Worm (Caenorhabditis elegans) whole organism, L4 larva: ENCODE results near the gene Y51A2D.13.

Experiments
- F10B5.3 ChIP-seq: sonication (generic microtip); optimal IDR thresholded peaks from 2 replicates; lab custom pipeline; 2016; ENCODE audit warnings: mild to moderate bottlenecking, missing genetic modification characterization, missing compliant biosample characterization
- F26F4.8 ChIP-seq: fragments of 200-800 bp; sonication (Bioruptor generic); conservative IDR thresholded peaks from 2 replicates; pipeline ENCODE4 v1.3.6; 2022; ENCODE audit warnings: missing genetic modification characterization, missing compliant biosample characterization
- Y5F2A.4 ChIP-seq: fragments of 200-800 bp; sonication (Bioruptor generic); optimal IDR thresholded peaks from 2 replicates; lab custom pipeline; 2018; ENCODE audit warnings: mild to moderate bottlenecking, missing genetic modification characterization, missing compliant biosample characterization
- attf-4 ChIP-seq: sonication (generic microtip); optimal IDR thresholded peaks from 3 replicates; lab custom pipeline; 2017; ENCODE audit warnings: missing biosample characterization, missing genetic modification characterization
- ceh-20 ChIP-seq: fragments of 200-800 bp; sonication (Bioruptor generic); IDR thresholded peaks from 2 replicates; pipeline ENCODE4 v1.3.6; 2022; ENCODE audit warnings: missing genetic modification reagents, missing genetic modification characterization, missing compliant biosample characterization
- ceh-28 ChIP-seq: fragments of 150-350 bp; optimal IDR thresholded peaks from 2 replicates; lab custom pipeline; 2014; ENCODE audit warnings: missing biosample characterization, missing genetic modification reagents, missing genetic modification characterization
- ceh-32 ChIP-seq: sonication (generic microtip); optimal IDR thresholded peaks from 2 replicates; lab custom pipeline; 2016; ENCODE audit warnings: mild to moderate bottlenecking, missing genetic modification characterization, missing compliant biosample characterization; ENCODE audit not compliant: poor library complexity
- daf-16 ChIP-seq, 3 experiments: sonication (generic microtip); optimal IDR thresholded peaks; 2 replicates each; lab custom pipeline; 2016 to 2017; ENCODE audit warnings: missing genetic modification characterization in 3 of 3, missing genetic modification reagents in 3 of 3, mild to moderate bottlenecking in 2 of 3, missing compliant biosample characterization in 2 of 3, missing biosample characterization in 1 of 3, moderate library complexity in 1 of 3
- dmd-6 ChIP-seq: fragments of 200-800 bp; sonication (Bioruptor generic); IDR thresholded peaks from 2 replicates; pipeline ENCODE4 v1.3.6; 2022; ENCODE audit warnings: missing genetic modification reagents, missing genetic modification characterization, missing compliant biosample characterization
- dmd-9 ChIP-seq: fragments of 200-800 bp; sonication (Bioruptor generic); IDR thresholded peaks from 2 replicates; pipeline ENCODE4 v1.3.6; 2022; ENCODE audit warnings: missing genetic modification reagents, missing genetic modification characterization, missing compliant biosample characterization
- egl-27 ChIP-seq: sonication (generic microtip); optimal IDR thresholded peaks from 3 replicates; lab custom pipeline; 2017; ENCODE audit warnings: missing biosample characterization, missing genetic modification reagents, missing genetic modification characterization
- fos-1 ChIP-seq: fragments of 150-350 bp; optimal IDR thresholded peaks from 2 replicates; lab custom pipeline; 2014; ENCODE audit warnings: missing biosample characterization, missing genetic modification characterization
- hlh-30 ChIP-seq: sonication (generic microtip); optimal IDR thresholded peaks from 2 replicates; lab custom pipeline; 2017; ENCODE audit warnings: antibody characterized with exemption, mild to moderate bottlenecking, missing genetic modification characterization, missing compliant biosample characterization; ENCODE audit not compliant: insufficient read depth
- jun-1 ChIP-seq: fragments of 150-350 bp; optimal IDR thresholded peaks from 2 replicates; lab custom pipeline; 2014; ENCODE audit warnings: missing biosample characterization, missing genetic modification reagents, missing genetic modification characterization
- lin-13 ChIP-seq: fragments of 150-350 bp; optimal IDR thresholded peaks from 2 replicates; lab custom pipeline; 2014; ENCODE audit warnings: missing biosample characterization, missing genetic modification reagents, missing genetic modification characterization
- lir-3 ChIP-seq: sonication (generic microtip); optimal IDR thresholded peaks from 2 replicates; lab custom pipeline; 2016; ENCODE audit warnings: mild to moderate bottlenecking, missing genetic modification characterization, missing compliant biosample characterization
- lsy-2 ChIP-seq, 2 experiments: fragments of 150-350 bp in 1 of 2; sonication (generic microtip) in 1 of 2; optimal IDR thresholded peaks; 2 replicates each; lab custom pipeline; 2014 to 2017; ENCODE audit warnings: missing biosample characterization in 2 of 2, missing genetic modification characterization in 2 of 2
- madf-5 ChIP-seq, 2 experiments: fragments of 200-800 bp; sonication (Bioruptor generic); IDR thresholded peaks; 2 replicates each; pipeline ENCODE4 v1.3.6; 2022; ENCODE audit warnings: missing compliant biosample characterization in 2 of 2, missing genetic modification characterization in 2 of 2
- mdl-1 ChIP-seq, 2 experiments: fragments of 150-350 bp in 1 of 2; sonication (generic microtip) in 1 of 2; optimal IDR thresholded peaks; 2 replicates each; lab custom pipeline; 2014 to 2017; ENCODE audit warnings: missing biosample characterization in 2 of 2, missing genetic modification characterization in 2 of 2
- mep-1 ChIP-seq: fragments of 150-350 bp; sonication (generic microtip); optimal IDR thresholded peaks from 3 replicates; lab custom pipeline; 2014; ENCODE audit warnings: missing biosample characterization, missing genetic modification characterization
- mxl-2 ChIP-seq: fragments of 200-800 bp; sonication (Bioruptor generic); conservative IDR thresholded peaks from 2 replicates; pipeline ENCODE4 v1.3.6; 2022; ENCODE audit warnings: missing genetic modification reagents, missing genetic modification characterization, missing compliant biosample characterization
- nhr-11 ChIP-seq: fragments of 150-350 bp; optimal IDR thresholded peaks from 2 replicates; lab custom pipeline; 2014; ENCODE audit warnings: missing biosample characterization, missing genetic modification characterization
- nhr-111 ChIP-seq: fragments of 200-800 bp; sonication (Bioruptor generic); optimal IDR thresholded peaks from 2 replicates; lab custom pipeline; 2018; ENCODE audit warnings: mild to moderate bottlenecking, missing genetic modification characterization, missing compliant biosample characterization
- nhr-237 ChIP-seq: sonication (generic microtip); optimal IDR thresholded peaks from 2 replicates; lab custom pipeline; 2017; ENCODE audit warnings: missing biosample characterization, missing genetic modification characterization
- nhr-28 ChIP-seq: fragments of 150-350 bp; optimal IDR thresholded peaks from 2 replicates; lab custom pipeline; 2014; ENCODE audit warnings: missing biosample characterization, missing genetic modification characterization
- nhr-76 ChIP-seq: fragments of 150-350 bp; optimal IDR thresholded peaks from 2 replicates; lab custom pipeline; 2014; ENCODE audit warnings: missing biosample characterization, missing genetic modification characterization
- php-3 ChIP-seq: fragments of 200-800 bp; sonication (Bioruptor generic); IDR thresholded peaks from 2 replicates; pipeline ENCODE4 v1.3.6; 2022; ENCODE audit warnings: missing genetic modification reagents, missing genetic modification characterization, missing compliant biosample characterization
- rbr-2 ChIP-seq: sonication (generic microtip); optimal IDR thresholded peaks from 2 replicates; lab custom pipeline; 2016; ENCODE audit warnings: missing genotype, missing genetic modification characterization, missing compliant biosample characterization
- set-16 ChIP-seq: fragments of 200-800 bp; sonication (Bioruptor generic); IDR thresholded peaks from 2 replicates; pipeline ENCODE4 v1.3.6; 2022; ENCODE audit warnings: missing genetic modification reagents, missing genetic modification characterization, missing compliant biosample characterization
- skn-1 ChIP-seq: fragments of 150-350 bp; optimal IDR thresholded peaks from 2 replicates; lab custom pipeline; 2014; ENCODE audit warnings: missing biosample characterization, missing genetic modification characterization
- tag-97 ChIP-seq: fragments of 200-800 bp; sonication (Bioruptor generic); IDR thresholded peaks from 2 replicates; pipeline ENCODE4 v1.3.6; 2022; ENCODE audit warnings: missing genetic modification characterization, missing compliant biosample characterization
- unc-130 ChIP-seq: sonication (generic microtip); optimal IDR thresholded peaks from 2 replicates; lab custom pipeline; 2016; ENCODE audit warnings: missing genetic modification reagents, missing genetic modification characterization, missing compliant biosample characterization
- zfp-2 ChIP-seq: sonication (generic microtip); optimal IDR thresholded peaks from 2 replicates; lab custom pipeline; 2016; ENCODE audit warnings: mild to moderate bottlenecking, missing genetic modification characterization, missing compliant biosample characterization
- zfp-3 ChIP-seq: fragments of 200-800 bp; sonication (Bioruptor generic); conservative IDR thresholded peaks from 2 replicates; pipeline ENCODE4 v1.3.6; 2022; ENCODE audit warnings: missing genetic modification reagents, missing genetic modification characterization, missing compliant biosample characterization
- ztf-7 ChIP-seq: fragments of 150-350 bp; optimal IDR thresholded peaks from 2 replicates; lab custom pipeline; 2014; ENCODE audit warnings: missing biosample characterization, missing genetic modification characterization

The Y51A2D.13 gene

DNA sequence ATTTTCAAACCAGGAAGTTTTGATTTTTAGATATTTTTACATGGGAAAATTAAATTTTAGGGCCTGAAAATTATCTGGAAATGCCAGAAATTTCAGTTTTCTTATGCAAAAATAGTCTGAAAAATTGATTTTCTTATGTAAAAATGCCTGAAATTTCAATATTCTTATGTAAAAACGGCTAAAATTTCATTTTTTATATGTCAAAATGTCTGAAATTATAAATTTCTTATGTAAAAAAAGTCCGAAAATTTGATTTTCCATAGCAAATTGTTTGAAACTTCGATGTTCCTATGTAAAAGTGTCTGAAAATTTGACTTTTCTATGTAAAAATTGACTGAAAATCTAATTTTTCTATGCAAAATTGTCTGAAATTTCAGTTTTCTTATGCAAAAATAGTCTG is at the start of gene Y51A2D.13:
Y51A2D.13 (minus strand) TSS at position 101 of the 400 bp plus-strand sequence.
- TF ChIP-seq dmd-9 (GFP tag; lab: Robert Waterston, UW) (no peak), lsy-2 (tag; optimal IDR thresholded peaks at IDR 0.05; lab: Kevin White, UChicago) (no peak), nhr-11 (tag; lab: Kevin White, UChicago) (no peak), dmd-6 (GFP tag; lab: Robert Waterston, UW) (no peak), F26F4.8 (GFP tag; lab: Robert Waterston, UW) (no peak), zfp-3 (GFP tag; lab: Robert Waterston, UW) (no peak), mep-1 (tag; lab: Kevin White, UChicago) (no peak), hlh-30 (tag; lab: Kevin White, UChicago) (no peak)

DNA sequence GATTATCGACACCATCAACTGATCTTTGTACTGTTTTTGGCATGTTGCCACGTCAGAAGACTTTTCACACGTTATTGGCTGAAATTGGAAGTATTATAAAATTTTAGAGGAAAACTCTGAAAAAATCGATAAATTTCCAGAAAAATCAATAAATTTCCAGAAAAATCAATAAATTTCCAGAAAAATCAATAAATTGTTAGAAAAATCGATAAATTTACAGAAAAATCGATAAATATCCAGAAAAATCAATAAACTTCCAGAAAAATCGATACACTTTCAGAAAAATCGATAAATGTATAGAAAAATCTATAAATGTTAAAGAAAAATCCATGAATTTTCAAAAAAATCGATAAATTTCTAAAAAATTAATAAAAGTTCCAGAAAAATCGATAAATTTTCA is 49.3 kb upstream of the Y51A2D.13 start:
- no peak for TF ChIP-seq skn-1 (tag; lab: Kevin White, UChicago)
- peak; percentile 89 for TF ChIP-seq ceh-28 (tag; lab: Kevin White, UChicago)
- TF ChIP-seq lir-3 (tag; lab: Kevin White, UChicago) = no peak
- TF ChIP-seq dmd-9 (GFP tag; lab: Robert Waterston, UW) = no peak

ce11 chrV:18627445-18627844 is 47.9 kb upstream of the Y51A2D.13 start:
- TF ChIP-seq lin-13 (no peak), daf-16 (GFP tag; optimal IDR thresholded peaks at IDR 0.05; lab: Kevin White, UChicago) (peak in 1 of 2 experiments; percentile 24), daf-16 (tag; optimal IDR thresholded peaks at IDR 0.05; lab: Kevin White, UChicago) (no peak), ceh-20 (GFP tag; lab: Robert Waterston, UW) (0 out of 2 replicates have a peak, but pooled peaks have one; percentile 15), nhr-11 (tag; lab: Kevin White, UChicago) (peak; percentile 48)

ce11 chrV:18626764-18627163 is 47.2 kb upstream of the Y51A2D.13 start, which contains the start of gene Y69H2.15:
Y69H2.15 (minus strand) TSS chrV:18626864.
- no peak for TF ChIP-seq ceh-20 (GFP tag; lab: Robert Waterston, UW)
- TF ChIP-seq fos-1 (tag; lab: Kevin White, UChicago) = no peak
- TF ChIP-seq madf-5 (GFP tag; IDR thresholded peaks at IDR 0.05; lab: Robert Waterston, UW) = no peak
- TF ChIP-seq zfp-2 = no peak
- TF ChIP-seq tag-97 (GFP tag; lab: Robert Waterston, UW) = no peak
- TF ChIP-seq attf-4 (tag; lab: Kevin White, UChicago) = no peak
- no peak for TF ChIP-seq rbr-2 (tag; lab: Kevin White, UChicago)
- no peak for TF ChIP-seq egl-27
- no peak for TF ChIP-seq mxl-2 (GFP tag; lab: Robert Waterston, UW)
- no peak for TF ChIP-seq F26F4.8 (GFP tag; lab: Robert Waterston, UW)
- TF ChIP-seq ztf-7 = no peak
- TF ChIP-seq F10B5.3 (tag; lab: Kevin White, UChicago) = no peak
- no peak for TF ChIP-seq Y5F2A.4 (GFP tag; lab: Kevin White, UChicago)
- no peak for TF ChIP-seq nhr-237 (tag; lab: Kevin White, UChicago)
- no peak for TF ChIP-seq jun-1 (tag; lab: Kevin White, UChicago)

DNA sequence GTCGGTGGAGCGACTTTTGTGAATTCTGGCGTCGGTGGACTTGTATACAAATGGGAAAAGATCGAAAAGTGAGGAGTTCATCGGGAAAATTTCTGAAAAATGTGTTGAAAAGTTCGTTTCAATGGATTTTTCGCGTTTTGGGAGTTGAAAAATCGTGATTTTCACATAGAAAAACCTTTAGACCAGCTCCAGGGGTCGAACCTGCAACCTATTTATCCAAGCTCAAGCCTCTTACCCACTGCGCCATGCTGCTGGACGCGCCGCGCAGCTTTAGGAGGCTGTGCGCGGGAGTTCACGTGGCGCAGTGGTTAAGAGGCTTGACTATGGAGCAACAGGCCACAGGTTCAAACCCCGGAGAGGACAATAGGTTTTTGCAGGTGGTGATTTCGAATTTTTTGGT is 42.9 kb upstream of the Y51A2D.13 start, which contains the start of gene Y69H2.1:
Y69H2.1 (minus strand) TSS at position 101 of the 400 bp plus-strand sequence.
- peak; percentile 42; the same call in 1 of the 2 replicates for TF ChIP-seq set-16 (GFP tag; lab: Robert Waterston, UW)
- TF ChIP-seq lin-13 = peak; percentile 36
- no peak for TF ChIP-seq mdl-1 (tag; optimal IDR thresholded peaks at IDR 0.05; lab: Kevin White, UChicago)
- TF ChIP-seq, all 104 proteins: peak for 2

- no peak for TF ChIP-seq unc-130 (GFP tag; lab: Kevin White, UChicago)
- TF ChIP-seq dmd-6 (GFP tag; lab: Robert Waterston, UW) = no peak
- TF ChIP-seq nhr-76 (tag; lab: Kevin White, UChicago) = no peak
- TF ChIP-seq ceh-32 = no peak
- no peak for TF ChIP-seq nhr-237 (tag; lab: Kevin White, UChicago)
- TF ChIP-seq nhr-28 (tag; lab: Kevin White, UChicago) = no peak
- TF ChIP-seq php-3 (GFP tag; lab: Robert Waterston, UW) = no peak
- TF ChIP-seq set-16 (GFP tag; lab: Robert Waterston, UW) = no peak
- TF ChIP-seq nhr-111 (GFP tag; lab: Kevin White, UChicago) = no peak
- TF ChIP-seq, all 104 proteins: peak for 0
Measured at ce11 chrV:18616287-18616686, 36.7 kb upstream of the Y51A2D.13 start, which contains the start of gene nhr-70. nhr-70 (plus strand) TSS chrV:18616587.
